Fruit fly (Drosophila melanogaster) whole organism, embryonic: Measurements from ENCODE around the gene betaGlu.

Experiments used
- Aef1 ChIP-seq: fragments of 200-800 bp; sonication (Bioruptor generic); IDR thresholded peaks from 3 replicates; pipeline ENCODE4 v1.3.6; 2022; ENCODE audit warnings: missing biosample characterization, missing genetic modification characterization
- BEAF-32 ChIP-seq: fragments of 200-800 bp; sonication (Bioruptor generic); optimal IDR thresholded peaks from 3 replicates; lab custom pipeline; 2017; ENCODE audit warnings: missing biosample characterization, missing genetic modification characterization, mild to moderate bottlenecking, moderate library complexity, missing genetic modification reagents
- CG10267 ChIP-seq: fragments of 200-800 bp; sonication (Bioruptor generic); optimal IDR thresholded peaks from 2 replicates; lab custom pipeline; 2018; ENCODE audit warnings: missing biosample characterization, mild to moderate bottlenecking, missing genetic modification characterization, moderate library complexity
- CG10979 ChIP-seq: fragments of 200-800 bp; sonication (Bioruptor generic); optimal IDR thresholded peaks from 2 replicates; lab custom pipeline; 2018; ENCODE audit warnings: missing biosample characterization, mild to moderate bottlenecking, missing genetic modification characterization, moderate library complexity
- CG11504 ChIP-seq: fragments of 200-800 bp; sonication (Bioruptor generic); optimal IDR thresholded peaks from 3 replicates; lab custom pipeline; 2019; ENCODE audit warnings: missing biosample characterization, mild to moderate bottlenecking, missing genetic modification characterization, moderate library complexity
- CG14441 ChIP-seq: fragments of 200-800 bp; sonication (Bioruptor generic); IDR thresholded peaks from 2 replicates; pipeline ENCODE4 v1.3.6; 2022; ENCODE audit warnings: missing biosample characterization, missing genetic modification characterization
- CG14710 ChIP-seq: fragments of 200-800 bp; sonication (Bioruptor generic); optimal IDR thresholded peaks from 3 replicates; lab custom pipeline; 2019; ENCODE audit warnings: missing biosample characterization, mild to moderate bottlenecking, missing genetic modification characterization, moderate library complexity
- CG15269 ChIP-seq: fragments of 200-800 bp; sonication (Bioruptor generic); optimal IDR thresholded peaks from 2 replicates; lab custom pipeline; 2018; ENCODE audit warnings: missing biosample characterization, mild to moderate bottlenecking, missing genetic modification characterization, moderate library complexity
- CG15514 ChIP-seq: fragments of 200-800 bp; sonication (Bioruptor generic); optimal IDR thresholded peaks from 3 replicates; lab custom pipeline; 2017; ENCODE audit warnings: missing biosample characterization, missing genetic modification characterization, mild to moderate bottlenecking, moderate library complexity, missing genetic modification reagents
- CG17359 ChIP-seq: fragments of 200-800 bp; sonication (Bioruptor generic); optimal IDR thresholded peaks from 3 replicates; lab custom pipeline; 2018; ENCODE audit warnings: missing biosample characterization, mild to moderate bottlenecking, missing genetic modification characterization, moderate library complexity
- CG3163 ChIP-seq: fragments of 200-800 bp; sonication (Bioruptor generic); optimal IDR thresholded peaks from 3 replicates; lab custom pipeline; 2016; ENCODE audit warnings: missing biosample characterization, missing genetic modification characterization
- CG3281 ChIP-seq: fragments of 200-800 bp; sonication (Bioruptor generic); optimal IDR thresholded peaks from 3 replicates; lab custom pipeline; 2017; ENCODE audit warnings: missing biosample characterization, mild to moderate bottlenecking, missing genetic modification characterization
- CG33557 ChIP-seq: fragments of 200-800 bp; sonication (Bioruptor generic); optimal IDR thresholded peaks from 2 replicates; lab custom pipeline; 2019; ENCODE audit warnings: missing biosample characterization, mild to moderate bottlenecking, missing genetic modification characterization, moderate library complexity
- CG4820 ChIP-seq: fragments of 200-800 bp; sonication (Bioruptor generic); optimal IDR thresholded peaks from 3 replicates; lab custom pipeline; 2016; ENCODE audit warnings: missing biosample characterization, missing genetic modification characterization
- CG5245 ChIP-seq: fragments of 200-800 bp; sonication (Bioruptor generic); optimal IDR thresholded peaks from 3 replicates; lab custom pipeline; 2016; ENCODE audit warnings: missing biosample characterization, missing genetic modification characterization
- CG6654 ChIP-seq: fragments of 200-800 bp; sonication (Bioruptor generic); optimal IDR thresholded peaks from 2 replicates; lab custom pipeline; 2017; ENCODE audit warnings: missing biosample characterization, mild to moderate bottlenecking, missing genetic modification characterization
- CG6765 ChIP-seq: fragments of 200-800 bp; sonication (Bioruptor generic); optimal IDR thresholded peaks from 3 replicates; lab custom pipeline; 2017; ENCODE audit warnings: missing biosample characterization, mild to moderate bottlenecking, missing genetic modification characterization
- CG7556 ChIP-seq: fragments of 200-800 bp; sonication (Bioruptor generic); optimal IDR thresholded peaks from 2 replicates; lab custom pipeline; 2017; ENCODE audit warnings: missing biosample characterization, mild to moderate bottlenecking, missing genetic modification characterization
- CG7786 ChIP-seq: fragments of 200-800 bp; sonication (Bioruptor generic); optimal IDR thresholded peaks from 2 replicates; lab custom pipeline; 2016; ENCODE audit warnings: missing biosample characterization, missing genetic modification characterization
- CG8388 ChIP-seq: fragments of 200-800 bp; sonication (Bioruptor generic); optimal IDR thresholded peaks from 2 replicates; lab custom pipeline; 2019; ENCODE audit warnings: missing biosample characterization, mild to moderate bottlenecking, missing genetic modification characterization, moderate library complexity
- CG8765 ChIP-seq: fragments of 200-800 bp; sonication (Bioruptor generic); IDR thresholded peaks from 2 replicates; pipeline ENCODE4 v1.3.6; 2022; ENCODE audit warnings: missing biosample characterization, missing genetic modification characterization
- CG9215 ChIP-seq: fragments of 200-800 bp; sonication (Bioruptor generic); IDR thresholded peaks from 2 replicates; pipeline ENCODE4 v1.3.6; 2022; ENCODE audit warnings: missing biosample characterization, missing genetic modification characterization
- CG9609 ChIP-seq: fragments of 200-800 bp; sonication (Bioruptor generic); optimal IDR thresholded peaks from 3 replicates; lab custom pipeline; 2016; ENCODE audit warnings: missing biosample characterization, missing genetic modification characterization
- CG9727 ChIP-seq: fragments of 200-800 bp; sonication (Bioruptor generic); optimal IDR thresholded peaks from 3 replicates; lab custom pipeline; 2017; ENCODE audit warnings: missing biosample characterization, mild to moderate bottlenecking, missing genetic modification characterization
- Deaf1 ChIP-seq: fragments of 200-800 bp; optimal IDR thresholded peaks from 3 replicates; lab custom pipeline; 2019; ENCODE audit warnings: missing biosample characterization, mild to moderate bottlenecking, missing genetic modification characterization, moderate library complexity
- ERR ChIP-seq: fragments of 200-800 bp; sonication (Bioruptor generic); optimal IDR thresholded peaks from 2 replicates; lab custom pipeline; 2016; ENCODE audit warnings: missing biosample characterization, missing genetic modification characterization
- Ets65A ChIP-seq: fragments of 200-800 bp; sonication (Bioruptor generic); peaks from one replicate; lab custom pipeline; 2016; ENCODE audit warnings: missing biosample characterization, missing genetic modification characterization
- Hmr ChIP-seq: fragments of 200-800 bp; sonication (Bioruptor generic); optimal IDR thresholded peaks from 3 replicates; lab custom pipeline; 2017; ENCODE audit warnings: mild to moderate bottlenecking, missing biosample characterization, missing genetic modification reagents, missing genetic modification characterization
- NC2β ChIP-seq: fragments of 200-800 bp; sonication (Bioruptor generic); optimal IDR thresholded peaks from 2 replicates; lab custom pipeline; 2016; ENCODE audit warnings: missing biosample characterization, missing genetic modification characterization
- NFAT ChIP-seq: fragments of 200-800 bp; sonication (Bioruptor generic); IDR thresholded peaks from 2 replicates; pipeline ENCODE4 v1.3.6; 2022; ENCODE audit warnings: missing biosample characterization, missing genetic modification characterization
- Ptx1 ChIP-seq: fragments of 200-800 bp; sonication (Bioruptor generic); IDR thresholded peaks from 2 replicates; pipeline ENCODE4 v1.3.6; 2022; ENCODE audit warnings: missing biosample characterization, missing genetic modification characterization
- Sox102F ChIP-seq: fragments of 200-800 bp; sonication (Bioruptor generic); optimal IDR thresholded peaks from 2 replicates; lab custom pipeline; 2018; ENCODE audit warnings: missing biosample characterization, mild to moderate bottlenecking, missing genetic modification characterization, moderate library complexity
- Ssrp ChIP-seq: fragments of 200-800 bp; sonication (Bioruptor generic); optimal IDR thresholded peaks from 2 replicates; lab custom pipeline; 2018; ENCODE audit warnings: missing biosample characterization, mild to moderate bottlenecking, missing genetic modification characterization, moderate library complexity
- croc ChIP-seq: fragments of 200-800 bp; sonication (Bioruptor generic); conservative IDR thresholded peaks from 3 replicates; pipeline ENCODE4 v1.3.6; 2022; ENCODE audit warnings: missing biosample characterization, missing genetic modification characterization
- crol ChIP-seq: fragments of 200-800 bp; sonication (Bioruptor generic); IDR thresholded peaks from 2 replicates; pipeline ENCODE4 v1.3.6; 2022; ENCODE audit warnings: missing biosample characterization, missing genetic modification characterization
- fd3F ChIP-seq: fragments of 200-800 bp; sonication (Bioruptor generic); optimal IDR thresholded peaks from 2 replicates; lab custom pipeline; 2018; ENCODE audit warnings: missing biosample characterization, mild to moderate bottlenecking, missing genetic modification characterization, moderate library complexity
- fd96Cb ChIP-seq: fragments of 200-800 bp; sonication (Bioruptor generic); optimal IDR thresholded peaks from 2 replicates; lab custom pipeline; 2018; ENCODE audit warnings: missing biosample characterization, mild to moderate bottlenecking, missing genetic modification characterization, moderate library complexity
- gsb-n ChIP-seq: fragments of 200-800 bp; sonication (Bioruptor generic); optimal IDR thresholded peaks from 3 replicates; lab custom pipeline; 2018; ENCODE audit warnings: missing biosample characterization, mild to moderate bottlenecking, missing genetic modification characterization
- lmd ChIP-seq: fragments of 200-800 bp; sonication (Bioruptor generic); IDR thresholded peaks from 2 replicates; pipeline ENCODE4 v1.3.6; 2022; ENCODE audit warnings: missing biosample characterization, missing genetic modification characterization
- lola ChIP-seq, 3 experiments: fragments of >200 bp in 2 of 3; fragments of 200-800 bp in 1 of 3; sonication (Bioruptor generic) in 1 of 3; optimal IDR thresholded peaks; 2 replicates each; lab custom pipeline; 2017 to 2019; ENCODE audit warnings: missing biosample characterization in 3 of 3, missing genetic modification characterization in 3 of 3, mild to moderate bottlenecking in 1 of 3, moderate library complexity in 1 of 3
- mirr ChIP-seq: fragments of 200-800 bp; sonication (Bioruptor generic); optimal IDR thresholded peaks from 3 replicates; lab custom pipeline; 2018; ENCODE audit warnings: missing biosample characterization, mild to moderate bottlenecking, missing genetic modification characterization
- org-1 ChIP-seq: fragments of 200-800 bp; sonication (Bioruptor generic); optimal IDR thresholded peaks from 2 replicates; lab custom pipeline; 2017; ENCODE audit warnings: missing biosample characterization, missing genetic modification characterization
- peb ChIP-seq: fragments of 200-800 bp; sonication (Bioruptor generic); IDR thresholded peaks from 2 replicates; pipeline ENCODE4 v1.3.6; 2022; ENCODE audit warnings: missing biosample characterization, missing genetic modification characterization
- prd ChIP-seq, 3 experiments: fragments of >200 bp in 2 of 3; fragments of 200-800 bp in 1 of 3; sonication (Bioruptor generic) in 1 of 3; optimal IDR thresholded peaks in 2 of 3; IDR thresholded peaks in 1 of 3; 2 replicates in 2 of 3; 3 replicates in 1 of 3; pipeline versions ENCODE4 v1.3.6 to Lab custom; 2017 to 2022; ENCODE audit warnings: missing biosample characterization in 1 of 3, missing genetic modification characterization in 1 of 3
- scrt ChIP-seq: fragments of 200-800 bp; sonication (Bioruptor generic); optimal IDR thresholded peaks from 2 replicates; lab custom pipeline; 2018; ENCODE audit warnings: missing biosample characterization, mild to moderate bottlenecking, missing genetic modification characterization, moderate library complexity
- sisA ChIP-seq: fragments of 200-800 bp; sonication (Bioruptor generic); IDR thresholded peaks from 2 replicates; pipeline ENCODE4 v1.3.6; 2022; ENCODE audit warnings: missing biosample characterization, missing genetic modification characterization
- unpg ChIP-seq: fragments of 200-800 bp; sonication (Bioruptor generic); optimal IDR thresholded peaks from 3 replicates; lab custom pipeline; 2018; ENCODE audit warnings: missing biosample characterization, mild to moderate bottlenecking, missing genetic modification characterization, moderate library complexity

The betaGlu gene

DNA sequence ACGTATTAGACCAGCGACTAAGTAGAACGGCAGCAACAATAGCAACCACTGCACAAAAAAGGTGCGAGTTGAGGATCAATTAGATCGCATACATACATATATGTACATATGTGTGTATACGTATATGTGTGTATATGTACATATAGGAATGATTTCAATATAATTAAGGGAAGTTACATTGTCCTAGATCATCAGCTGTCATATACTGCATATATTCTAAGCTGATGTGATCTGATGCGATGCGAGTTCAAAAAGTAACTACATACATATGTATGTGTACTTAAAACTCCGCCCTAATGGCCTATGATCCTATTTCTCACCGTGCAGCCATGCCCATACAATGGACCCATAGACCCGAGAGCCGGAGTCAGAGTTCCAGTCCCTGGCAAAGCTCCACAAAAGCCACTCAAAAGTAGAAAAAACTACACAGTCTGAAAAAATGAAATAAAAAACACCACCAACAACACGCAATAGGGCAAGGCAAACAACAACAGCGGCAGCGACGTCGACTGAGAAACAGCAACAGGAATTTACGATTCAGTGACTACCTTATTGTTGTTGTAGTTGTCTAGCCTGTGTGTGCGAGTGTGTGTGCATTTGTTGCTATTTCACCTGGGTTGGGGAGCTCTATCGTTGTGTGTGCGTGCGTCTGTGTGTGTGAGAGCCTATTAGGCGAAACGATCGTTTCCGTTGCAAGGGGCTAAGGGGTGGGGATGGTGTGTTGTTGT is 48.3 kb downstream of the betaGlu start (continued):
- no peak for TF ChIP-seq CG8765 (GFP tag; lab: Robert Waterston, UW)
- no peak for TF ChIP-seq CG14441 (GFP tag; lab: Robert Waterston, UW)
- TF ChIP-seq BEAF-32 (GFP tag; lab: Kevin White, UChicago): no peak
- TF ChIP-seq mirr (GFP tag; lab: Kevin White, UChicago): no peak
- TF ChIP-seq CG9727: peak; percentile 46
- peak; percentile 28 for TF ChIP-seq org-1 (GFP tag; lab: Kevin White, UChicago)
- TF ChIP-seq CG33557 (GFP tag; lab: Kevin White, UChicago): no peak
- peak; percentile 4 for TF ChIP-seq Hmr (GFP tag; lab: Kevin White, UChicago)
- 0 out of 2 replicates have a peak, but pooled peaks have one; percentile 20 for TF ChIP-seq sisA (GFP tag; lab: Robert Waterston, UW)
- TF ChIP-seq CG10267 (tag; lab: Kevin White, UChicago): peak; percentile 2
- TF ChIP-seq ERR (GFP tag; lab: Kevin White, UChicago): no peak
- TF ChIP-seq CG5245 (GFP tag; lab: Kevin White, UChicago): no peak
- peak; percentile 39; the same call in 1 of the 3 replicates for TF ChIP-seq Aef1 (GFP tag; lab: Robert Waterston, UW)
- no peak for TF ChIP-seq scrt
- peak; percentile 38 for TF ChIP-seq CG7556 (GFP tag; lab: Kevin White, UChicago)
- TF ChIP-seq CG9215: peak; percentile 41; the same call in 1 of the 2 replicates
- no peak for TF ChIP-seq CG15269 (tag; lab: Kevin White, UChicago)
- TF ChIP-seq CG6654: no peak
- peak; percentile 43 for TF ChIP-seq fd96Cb (tag; lab: Kevin White, UChicago)
- peak; percentile 54 for TF ChIP-seq CG11504
- peak; percentile 25 for TF ChIP-seq gsb-n
- no peak for TF ChIP-seq NFAT (GFP tag; lab: Robert Waterston, UW)
- TF ChIP-seq lola (GFP tag; optimal IDR thresholded peaks at IDR 0.05; lab: Kevin White, UChicago): peak in 1 of 3 experiments; percentile 5
- TF ChIP-seq CG4820 (GFP tag; lab: Kevin White, UChicago): peak; percentile 15
- TF ChIP-seq croc (GFP tag; lab: Robert Waterston, UW): peak; percentile 13; the same call in 1 of the 3 replicates
- TF ChIP-seq crol (GFP tag; lab: Robert Waterston, UW): peak; percentile 59; the same call in 1 of the 2 replicates
- peak; percentile 4 for TF ChIP-seq unpg
- TF ChIP-seq CG6765: peak; percentile 27
- TF ChIP-seq peb (GFP tag; lab: Robert Waterston, UW): 0 out of 2 replicates have a peak, but pooled peaks have one; percentile 6
- 0 out of 2 replicates have a peak, but pooled peaks have one; percentile 30 for TF ChIP-seq lmd (GFP tag; lab: Robert Waterston, UW)
- no peak for TF ChIP-seq Ets65A
- TF ChIP-seq CG9609 (GFP tag; lab: Kevin White, UChicago): no peak
- TF ChIP-seq CG7786 (GFP tag; lab: Kevin White, UChicago): peak; percentile 3
- no peak for TF ChIP-seq CG15514 (GFP tag; lab: Kevin White, UChicago)
- no peak for TF ChIP-seq prd (optimal IDR thresholded peaks at IDR 0.05; lab: Kevin White, UChicago)
- peak; percentile 36; the same call in 1 of the 3 replicates for TF ChIP-seq prd (GFP tag; IDR thresholded peaks at IDR 0.05; lab: Robert Waterston, UW)
- peak; percentile 35; the same call in 1 of the 2 replicates for TF ChIP-seq Ptx1 (GFP tag; lab: Robert Waterston, UW)
- no peak for TF ChIP-seq NC2β (GFP tag; lab: Kevin White, UChicago)
- peak; percentile 37 for TF ChIP-seq Sox102F (GFP tag; lab: Kevin White, UChicago)
- peak; percentile 33 for TF ChIP-seq CG10979 (tag; lab: Kevin White, UChicago)
- peak; percentile 3 for TF ChIP-seq CG17359
- peak; percentile 53 for TF ChIP-seq Deaf1 (tag; lab: Kevin White, UChicago)
- no peak for TF ChIP-seq fd3F (GFP tag; lab: Kevin White, UChicago)
- peak; percentile 31 for TF ChIP-seq CG14710 (tag; lab: Kevin White, UChicago)
- no peak for TF ChIP-seq CG3163 (GFP tag; lab: Kevin White, UChicago)
- TF ChIP-seq CG3281 (GFP tag; lab: Kevin White, UChicago): peak; percentile 25
- TF ChIP-seq CG8388 (GFP tag; lab: Kevin White, UChicago): peak; percentile 4
- TF ChIP-seq Ssrp: peak; percentile 26
